Worm (Caenorhabditis elegans) whole organism, L2 larva: ENCODE data around the gene zipt-2.1.

ENCODE experiments used
- R02D3.7 ChIP-seq: fragments of 150-350 bp; optimal IDR thresholded peaks from 2 replicates; lab custom pipeline; 2014; ENCODE audit warnings: missing biosample characterization, missing genetic modification characterization
- Y55F3AM.14 ChIP-seq: fragments of 200-800 bp; sonication (Bioruptor generic); optimal IDR thresholded peaks from 2 replicates; lab custom pipeline; 2018; ENCODE audit warnings: mild to moderate bottlenecking, missing genetic modification characterization, missing compliant biosample characterization
- ZK546.5 ChIP-seq: sonication (generic microtip); optimal IDR thresholded peaks from 2 replicates; lab custom pipeline; 2017; ENCODE audit warnings: missing biosample characterization, missing genetic modification characterization
- alr-1 ChIP-seq: fragments of 150-350 bp; optimal IDR thresholded peaks from 2 replicates; lab custom pipeline; 2014; ENCODE audit warnings: missing biosample characterization, missing genetic modification characterization
- aly-2 ChIP-seq: fragments of 150-350 bp; optimal IDR thresholded peaks from 2 replicates; lab custom pipeline; 2014; ENCODE audit warnings: missing biosample characterization, missing genetic modification characterization
- blmp-1 ChIP-seq: sonication (generic microtip); optimal IDR thresholded peaks from 2 replicates; lab custom pipeline; 2017; ENCODE audit warnings: missing genetic modification characterization, mild to moderate bottlenecking, missing compliant biosample characterization, antibody characterized with exemption, moderate library complexity; ENCODE audit not compliant: insufficient read depth
- ceh-16 ChIP-seq: fragments of 150-350 bp; optimal IDR thresholded peaks from 2 replicates; lab custom pipeline; 2014; ENCODE audit warnings: missing biosample characterization, missing genetic modification characterization
- crh-2 ChIP-seq: sonication (generic microtip); optimal IDR thresholded peaks from 2 replicates; lab custom pipeline; 2017; ENCODE audit warnings: missing biosample characterization, missing genetic modification characterization
- dmd-4 ChIP-seq: sonication (generic microtip); optimal IDR thresholded peaks from 2 replicates; lab custom pipeline; 2017; ENCODE audit warnings: missing biosample characterization, missing genetic modification characterization
- egl-27 ChIP-seq: sonication (generic microtip); optimal IDR thresholded peaks from 3 replicates; lab custom pipeline; 2017; ENCODE audit warnings: missing biosample characterization, missing genetic modification reagents, missing genetic modification characterization
- elt-3 ChIP-seq: sonication (generic microtip); optimal IDR thresholded peaks from 2 replicates; lab custom pipeline; 2017; ENCODE audit warnings: missing biosample characterization, missing genetic modification characterization
- fos-1 ChIP-seq: fragments of 150-350 bp; optimal IDR thresholded peaks from 2 replicates; lab custom pipeline; 2014; ENCODE audit warnings: missing biosample characterization, missing genetic modification characterization
- lin-11 ChIP-seq: fragments of 150-350 bp; sonication (generic microtip); optimal IDR thresholded peaks from 2 replicates; lab custom pipeline; 2014; ENCODE audit warnings: missing biosample characterization, missing genetic modification characterization, inconsistent platforms, mixed read lengths
- lsy-2 ChIP-seq, 2 experiments: fragments of 150-350 bp in 1 of 2; sonication (generic microtip) in 1 of 2; optimal IDR thresholded peaks; 2 replicates each; lab custom pipeline; 2014 to 2017; ENCODE audit warnings: missing biosample characterization in 2 of 2, missing genetic modification characterization in 2 of 2
- nhr-11 ChIP-seq: fragments of 150-350 bp; optimal IDR thresholded peaks from 2 replicates; lab custom pipeline; 2014; ENCODE audit warnings: missing biosample characterization, missing genetic modification characterization
- nhr-129 ChIP-seq: fragments of 150-350 bp; optimal IDR thresholded peaks from 2 replicates; lab custom pipeline; 2014; ENCODE audit warnings: missing biosample characterization, missing genetic modification characterization
- nhr-21 ChIP-seq: fragments of 150-350 bp; optimal IDR thresholded peaks from 2 replicates; lab custom pipeline; 2014; ENCODE audit warnings: missing biosample characterization, missing genetic modification characterization
- nhr-237 ChIP-seq: fragments of 150-350 bp; optimal IDR thresholded peaks from 2 replicates; lab custom pipeline; 2014; ENCODE audit warnings: missing biosample characterization, missing genetic modification characterization
- nhr-25 ChIP-seq: fragments of 150-350 bp; sonication (generic microtip); optimal IDR thresholded peaks from 3 replicates; lab custom pipeline; 2014; ENCODE audit warnings: missing biosample characterization, missing genetic modification characterization
- nhr-6 ChIP-seq: fragments of 150-350 bp; optimal IDR thresholded peaks from 2 replicates; lab custom pipeline; 2014; ENCODE audit warnings: missing biosample characterization, missing genetic modification characterization
- nhr-77 ChIP-seq: fragments of 150-350 bp; optimal IDR thresholded peaks from 2 replicates; lab custom pipeline; 2014; ENCODE audit warnings: missing biosample characterization, missing genetic modification characterization
- peb-1 ChIP-seq: fragments of 150-350 bp; optimal IDR thresholded peaks from 2 replicates; lab custom pipeline; 2014; ENCODE audit warnings: missing biosample characterization, missing genetic modification characterization
- sem-4 ChIP-seq: fragments of 150-350 bp; optimal IDR thresholded peaks from 2 replicates; lab custom pipeline; 2014; ENCODE audit warnings: missing biosample characterization, missing genetic modification reagents, missing genetic modification characterization
- skn-1 ChIP-seq: sonication (generic microtip); optimal IDR thresholded peaks from 2 replicates; lab custom pipeline; 2017; ENCODE audit warnings: missing biosample characterization, missing genetic modification characterization
- sma-3 ChIP-seq: sonication (generic microtip); optimal IDR thresholded peaks from 2 replicates; lab custom pipeline; 2016; ENCODE audit warnings: missing genetic modification reagents, missing genetic modification characterization, missing compliant biosample characterization
- sma-9 ChIP-seq, 2 experiments: fragments of 150-350 bp in 1 of 2; sonication (generic microtip) in 1 of 2; optimal IDR thresholded peaks; 2 replicates each; lab custom pipeline; 2014 to 2016; ENCODE audit warnings: missing genetic modification characterization in 2 of 2, mild to moderate bottlenecking in 1 of 2, missing biosample characterization in 1 of 2, missing compliant biosample characterization in 1 of 2, missing genetic modification reagents in 1 of 2, moderate library complexity in 1 of 2
- snpc-4 ChIP-seq: fragments of 150-350 bp; optimal IDR thresholded peaks from 2 replicates; lab custom pipeline; 2014; ENCODE audit warnings: missing biosample characterization, missing genetic modification characterization
- unc-39 ChIP-seq: fragments of 150-350 bp; optimal IDR thresholded peaks from 2 replicates; lab custom pipeline; 2014; ENCODE audit warnings: missing biosample characterization, missing genetic modification characterization
- unc-55 ChIP-seq: fragments of 150-350 bp; sonication (generic microtip); optimal IDR thresholded peaks from 3 replicates; lab custom pipeline; 2014; ENCODE audit warnings: missing biosample characterization, missing genetic modification reagents, missing genetic modification characterization
- unc-62 ChIP-seq: fragments of 150-350 bp; optimal IDR thresholded peaks from 2 replicates; lab custom pipeline; 2014; ENCODE audit warnings: missing biosample characterization, missing genetic modification reagents, missing genetic modification characterization
- ztf-11 ChIP-seq: sonication (generic microtip); optimal IDR thresholded peaks from 2 replicates; lab custom pipeline; 2017; ENCODE audit warnings: missing biosample characterization, missing genetic modification characterization

Gene zipt-2.1

DNA sequence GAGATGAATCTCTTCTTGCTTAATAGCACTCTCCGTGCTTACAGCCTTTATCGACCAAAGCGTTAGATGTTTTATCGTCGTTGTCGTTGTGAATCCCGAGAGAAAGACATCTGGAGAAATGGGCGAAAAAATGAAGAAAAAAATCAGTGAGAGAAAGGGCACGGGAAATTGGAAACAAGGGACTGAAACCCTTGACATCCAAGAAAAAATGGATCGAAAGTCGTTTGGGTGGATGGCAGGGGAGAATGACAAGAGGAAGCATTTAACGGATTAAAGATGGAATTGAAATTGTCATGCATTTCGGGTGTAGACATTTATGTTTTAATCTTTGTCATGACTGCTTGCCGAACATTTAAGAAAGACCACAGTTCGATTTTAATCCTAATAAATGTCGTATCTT, 25.6 kb upstream of the zipt-2.1 start, which contains the start of gene inpp-1:
Gene inpp-1 (minus strand): TSS at position 101 of the 400 bp plus-strand sequence.
- TF ChIP-seq nhr-21 = no peak
- no peak for TF ChIP-seq nhr-11
- no peak for TF ChIP-seq dmd-4 (tag; lab: Kevin White, UChicago)
- no peak for TF ChIP-seq unc-39 (tag; lab: Kevin White, UChicago)
- TF ChIP-seq lsy-2 (tag; optimal IDR thresholded peaks at IDR 0.05; lab: Kevin White, UChicago) = no peak
- no peak for TF ChIP-seq ZK546.5 (tag; lab: Kevin White, UChicago)
- no peak for TF ChIP-seq lin-11
- TF ChIP-seq elt-3 (tag; lab: Kevin White, UChicago) = no peak
- no peak for TF ChIP-seq nhr-6 (tag; lab: Kevin White, UChicago)
- no peak for TF ChIP-seq ztf-11 (tag; lab: Kevin White, UChicago)
- TF ChIP-seq alr-1 (tag; lab: Kevin White, UChicago) = no peak

ce11 chrIV:10777076-10777475, 22.4 kb upstream of the zipt-2.1 start:
- no peak for TF ChIP-seq peb-1 (tag; lab: Kevin White, UChicago)
- TF ChIP-seq nhr-25 = peak; percentile 48
- peak; percentile 74 for TF ChIP-seq sma-9 (GFP tag; optimal IDR thresholded peaks at IDR 0.05; lab: Kevin White, UChicago)
- no peak for TF ChIP-seq sma-9 (tag; optimal IDR thresholded peaks at IDR 0.05; lab: Kevin White, UChicago)
- TF ChIP-seq blmp-1 = peak; percentile 77
- TF ChIP-seq sma-3 (GFP tag; lab: Kevin White, UChicago) = peak; percentile 73
- peak; percentile 2 for TF ChIP-seq nhr-21
- TF ChIP-seq, all 48 proteins: peak for 5

ce11 chrIV:10777600-10777999, 21.9 kb upstream of the zipt-2.1 start:
- no peak for TF ChIP-seq ceh-16 (tag; lab: Kevin White, UChicago)
- no peak for TF ChIP-seq unc-55
- TF ChIP-seq Y55F3AM.14 (GFP tag; lab: Kevin White, UChicago) = no peak
- TF ChIP-seq nhr-77 (tag; lab: Kevin White, UChicago) = no peak
- no peak for TF ChIP-seq unc-62 (GFP tag; lab: Kevin White, UChicago)

DNA sequence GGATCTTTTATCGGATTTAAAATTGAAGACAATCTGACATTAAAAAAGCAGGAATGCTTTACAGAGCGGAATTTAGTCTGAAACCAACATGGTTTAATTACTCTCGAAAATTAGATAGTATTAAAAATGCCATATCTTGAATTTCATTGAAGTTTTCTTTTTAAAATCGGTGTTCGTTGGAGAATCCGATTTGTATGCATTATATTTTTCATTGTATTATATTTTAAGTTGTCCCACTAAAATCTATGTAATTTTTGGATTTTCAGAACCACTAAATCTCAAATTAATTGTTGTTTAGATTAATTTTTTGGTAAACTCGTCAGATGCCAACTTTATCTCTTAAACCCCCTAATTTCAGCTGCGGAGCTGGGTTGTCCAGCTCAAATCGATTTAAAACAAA, 20.9 kb upstream of the zipt-2.1 start:
- TF ChIP-seq sma-3 (GFP tag; lab: Kevin White, UChicago) (no peak), fos-1 (tag; lab: Kevin White, UChicago) (no peak), nhr-25 (peak; percentile 16), peb-1 (tag; lab: Kevin White, UChicago) (no peak), nhr-11 (no peak)

DNA sequence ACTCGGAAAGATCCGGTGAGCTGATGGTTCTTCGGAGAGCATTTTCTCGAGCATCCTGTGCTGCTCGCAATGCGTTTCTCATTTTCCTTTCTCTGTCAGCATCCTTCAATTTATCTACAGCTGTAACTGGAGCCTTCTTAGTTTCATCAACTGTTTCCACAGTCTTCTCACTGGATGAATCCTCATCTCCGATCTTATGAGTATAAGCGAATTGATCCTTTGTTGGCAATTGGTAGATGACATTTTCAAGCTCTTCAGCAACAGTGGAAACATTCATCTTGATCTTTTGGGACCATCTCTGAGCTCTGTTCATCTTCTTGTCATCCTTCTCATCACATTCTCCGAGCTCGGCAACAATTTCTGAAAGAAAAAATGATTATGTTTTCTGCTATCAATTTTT, 20.1 kb upstream of the zipt-2.1 start:
- TF ChIP-seq unc-62 (GFP tag; lab: Kevin White, UChicago) = no peak
- no peak for TF ChIP-seq nhr-129

DNA sequence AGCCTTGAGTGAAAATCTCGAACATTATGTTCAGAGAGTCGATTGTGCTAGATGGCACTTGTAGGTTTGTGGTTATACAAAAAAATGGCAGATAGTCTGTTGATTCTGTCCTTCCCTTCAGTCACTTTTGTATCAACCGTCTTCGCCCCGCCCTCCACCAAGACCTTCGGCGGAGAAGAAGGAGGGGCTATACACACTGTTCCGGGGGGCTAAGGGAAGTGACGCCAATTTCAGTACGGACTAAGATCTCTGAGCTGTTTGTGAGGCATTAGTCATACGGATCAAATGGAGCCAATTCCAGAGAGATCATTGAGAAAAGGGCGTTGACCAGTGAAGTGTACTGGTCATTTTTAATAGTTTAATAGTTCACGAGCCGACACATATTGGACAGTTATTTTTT, 18.9 kb upstream of the zipt-2.1 start, which contains the start of gene swt-3:
Gene swt-3 (minus strand): TSS at position 101 of the 400 bp plus-strand sequence.
- no peak for TF ChIP-seq aly-2
- TF ChIP-seq nhr-6 (tag; lab: Kevin White, UChicago) = no peak
- TF ChIP-seq sem-4 = no peak
- no peak for TF ChIP-seq R02D3.7
- TF ChIP-seq crh-2 = no peak
- TF ChIP-seq unc-55 = no peak
- no peak for TF ChIP-seq sma-9 (GFP tag; optimal IDR thresholded peaks at IDR 0.05; lab: Kevin White, UChicago)
- TF ChIP-seq sma-9 (tag; optimal IDR thresholded peaks at IDR 0.05; lab: Kevin White, UChicago) = no peak
- no peak for TF ChIP-seq skn-1 (tag; lab: Kevin White, UChicago)
- TF ChIP-seq nhr-25 = no peak
- TF ChIP-seq snpc-4 = no peak
- no peak for TF ChIP-seq egl-27 (tag; lab: Kevin White, UChicago)
- TF ChIP-seq, all 48 proteins: peak for 0

DNA sequence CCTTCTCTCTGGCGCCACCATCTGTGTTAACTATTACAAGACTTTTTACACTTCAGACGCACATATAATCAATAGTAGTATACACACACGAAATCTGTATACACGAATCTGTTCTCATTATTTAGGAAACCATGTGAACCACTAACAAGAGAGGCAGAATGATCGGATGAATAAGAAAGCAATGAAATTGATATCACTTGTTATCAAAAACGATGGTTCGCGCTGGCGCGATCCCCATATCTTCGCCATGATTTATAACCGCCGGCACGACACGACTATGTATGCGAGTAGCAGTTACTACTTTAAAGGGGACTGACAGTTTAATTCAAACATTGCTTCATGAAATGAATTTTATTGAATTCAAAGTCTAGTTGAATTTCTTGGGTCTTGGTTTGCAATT, 18.1 kb upstream of the zipt-2.1 start:
- no peak for TF ChIP-seq peb-1 (tag; lab: Kevin White, UChicago)
- TF ChIP-seq lsy-2 (tag; optimal IDR thresholded peaks at IDR 0.05; lab: Kevin White, UChicago) = no peak
- TF ChIP-seq nhr-237 = no peak
- TF ChIP-seq nhr-21 = peak; percentile 31
- peak; percentile 77 for TF ChIP-seq sma-9 (GFP tag; optimal IDR thresholded peaks at IDR 0.05; lab: Kevin White, UChicago)
- no peak for TF ChIP-seq sma-9 (tag; optimal IDR thresholded peaks at IDR 0.05; lab: Kevin White, UChicago)
- TF ChIP-seq, all 48 proteins: peak for 2
